Fruit fly (Drosophila melanogaster): Measurements from ENCODE around the gene Akh.
A peak's percentile ranks its signal among the peaks of the same experiment; 100 is the strongest.

Gene Akh

dm6 chr3L:4173584-4173983 lies 32.3 kb downstream of the Akh start, which contains the start of gene CG18675:
CG18675 (plus strand) TSS chr3L:4173884.
- TF ChIP-seq Lpt (GFP tag; optimal IDR thresholded peaks at IDR 0.05), result no peak
- TF ChIP-seq CG31627 (GFP tag; optimal IDR thresholded peaks at IDR 0.05), result no peak
- TF ChIP-seq topi (GFP tag; optimal IDR thresholded peaks at IDR 0.05), result no peak
- no peak for TF ChIP-seq Hr4 (GFP tag; optimal IDR thresholded peaks at IDR 0.05)
- no peak for TF ChIP-seq CG11294 (GFP tag; IDR thresholded peaks at IDR 0.05)
- TF ChIP-seq CG8632 (GFP tag; optimal IDR thresholded peaks at IDR 0.05), result no peak
- no peak for TF ChIP-seq Met (GFP tag; optimal IDR thresholded peaks at IDR 0.05)
- TF ChIP-seq Hr39 (GFP tag; optimal IDR thresholded peaks at IDR 0.05), result no peak
- TF ChIP-seq eg (GFP tag; IDR thresholded peaks at IDR 0.05), result no peak
- no peak for TF ChIP-seq Sox15 (GFP tag; optimal IDR thresholded peaks at IDR 0.05)
- TF ChIP-seq CG11762 (GFP tag; optimal IDR thresholded peaks at IDR 0.05; ENCODE audit: insufficient read depth), result no peak
- TF ChIP-seq CG16779 (tag; optimal IDR thresholded peaks at IDR 0.05), result no peak
- no peak for TF ChIP-seq CG8119 (GFP tag; IDR thresholded peaks at IDR 0.05)
- TF ChIP-seq vri (GFP tag; optimal IDR thresholded peaks at IDR 0.05), result no peak
- TF ChIP-seq CG6276 (GFP tag; optimal IDR thresholded peaks at IDR 0.05), result no peak
- no peak for TF ChIP-seq CG10631 (GFP tag; optimal IDR thresholded peaks at IDR 0.05)
- TF ChIP-seq OdsH (GFP tag; optimal IDR thresholded peaks at IDR 0.05), result no peak

- no peak for TF ChIP-seq CG6792 (GFP tag; optimal IDR thresholded peaks at IDR 0.05)
- TF ChIP-seq Eip78C (GFP tag), result no peak
- no peak for TF ChIP-seq Sox14 (GFP tag; optimal IDR thresholded peaks at IDR 0.05)
- TF ChIP-seq Gug (GFP tag; IDR thresholded peaks at IDR 0.05), result no peak
- no peak for TF ChIP-seq Sox102F (GFP tag; optimal IDR thresholded peaks at IDR 0.05)
- no peak for TF ChIP-seq dsx (GFP tag; optimal IDR thresholded peaks at IDR 0.05; ENCODE audit: poor library complexity, severe bottlenecking)
- peak; percentile 38 for TF ChIP-seq CG1621 (tag; optimal IDR thresholded peaks at IDR 0.05)
- no peak for TF ChIP-seq CG15336 (GFP tag; IDR thresholded peaks at IDR 0.05)
- peak in 1 of 2 experiments; percentile 25 for TF ChIP-seq salr (GFP tag; optimal IDR thresholded peaks at IDR 0.05)
- peak; percentile 45 for TF ChIP-seq spab (GFP tag; optimal IDR thresholded peaks at IDR 0.05)
- no peak for TF ChIP-seq CG3032 (tag; optimal IDR thresholded peaks at IDR 0.05)
- TF ChIP-seq dac (GFP tag; optimal IDR thresholded peaks at IDR 0.05), result no peak
- TF ChIP-seq Hr39 (GFP tag; optimal IDR thresholded peaks at IDR 0.05), result no peak
- no peak for TF ChIP-seq Blimp-1 (GFP tag; optimal IDR thresholded peaks at IDR 0.05)
- TF ChIP-seq CG9139 (GFP tag; optimal IDR thresholded peaks at IDR 0.05), result peak; percentile 44
- TF ChIP-seq Lpt (GFP tag; optimal IDR thresholded peaks at IDR 0.05), result no peak
- TF ChIP-seq Sox15 (GFP tag; optimal IDR thresholded peaks at IDR 0.05), result no peak
- TF ChIP-seq Eip93F (GFP tag; optimal IDR thresholded peaks at IDR 0.05), result no peak
- no peak for TF ChIP-seq Smox (GFP tag; optimal IDR thresholded peaks at IDR 0.05)
- TF ChIP-seq pdm3 (GFP tag; optimal IDR thresholded peaks at IDR 0.05), result no peak
- TF ChIP-seq CG8632 (GFP tag; optimal IDR thresholded peaks at IDR 0.05), result no peak
- no peak for TF ChIP-seq vri (GFP tag; optimal IDR thresholded peaks at IDR 0.05)
- 0 out of 3 replicates have a peak, but pooled peaks have one; percentile 34 for TF ChIP-seq eg (GFP tag; IDR thresholded peaks at IDR 0.05)
- no peak for TF ChIP-seq topi (GFP tag; optimal IDR thresholded peaks at IDR 0.05)
- no peak for TF ChIP-seq CG11902 (GFP tag; optimal IDR thresholded peaks at IDR 0.05)
- peak in 1 of 2 experiments; percentile 72 for TF ChIP-seq ss (GFP tag; optimal IDR thresholded peaks at IDR 0.05)
- TF ChIP-seq Ets96B (tag; optimal IDR thresholded peaks at IDR 0.05), result peak; percentile 50
- peak; percentile 46 for TF ChIP-seq svp (GFP tag)
- no peak for TF ChIP-seq cyc (GFP tag; optimal IDR thresholded peaks at IDR 0.05)
- TF ChIP-seq Eip75B (GFP tag; optimal IDR thresholded peaks at IDR 0.05), result no peak
- TF ChIP-seq CG6854 (GFP tag; optimal IDR thresholded peaks at IDR 0.05), result no peak
- no peak for TF ChIP-seq OdsH (GFP tag; optimal IDR thresholded peaks at IDR 0.05)
- TF ChIP-seq esn (GFP tag; optimal IDR thresholded peaks at IDR 0.05), result no peak
- TF ChIP-seq CG6163 (GFP tag; IDR thresholded peaks at IDR 0.05), result no peak
- no peak for TF ChIP-seq acj6 (GFP tag; optimal IDR thresholded peaks at IDR 0.05)
- TF ChIP-seq CG6808 (GFP tag; optimal IDR thresholded peaks at IDR 0.05), result peak; percentile 61
- no peak for TF ChIP-seq CG31627 (GFP tag; optimal IDR thresholded peaks at IDR 0.05)
- TF ChIP-seq Ets21C (GFP tag; optimal IDR thresholded peaks at IDR 0.05), result no peak
- TF ChIP-seq Hr38 (GFP tag; optimal IDR thresholded peaks at IDR 0.05), result no peak
- TF ChIP-seq CG10631 (GFP tag; optimal IDR thresholded peaks at IDR 0.05), result no peak
- TF ChIP-seq CG10669 (GFP tag; optimal IDR thresholded peaks at IDR 0.05), result no peak
- TF ChIP-seq fd85E (GFP tag; optimal IDR thresholded peaks at IDR 0.05), result no peak
Observed at dm6 chr3L:4177981-4178562, 36.8 kb downstream of the Akh start, which contains the start of gene Teh4. Teh4 (minus strand) TSS chr3L:4178270.
